Fruit fly (Drosophila melanogaster) whole organism, embryonic: ENCODE measurements around the gene CG32845.

Experiments
- Bgb ChIP-seq: fragments of 200-800 bp; sonication (Bioruptor generic); IDR thresholded peaks from 2 replicates; pipeline ENCODE4 v1.3.6; 2022; ENCODE audit warnings: missing biosample characterization, missing genetic modification characterization; ENCODE audit not compliant: partially characterized antibody
- CG10209 ChIP-seq: fragments of 200-800 bp; sonication (Bioruptor generic); optimal IDR thresholded peaks from 3 replicates; lab custom pipeline; 2017; ENCODE audit warnings: missing biosample characterization, mild to moderate bottlenecking, missing genetic modification characterization, missing genetic modification reagents
- CG10267 ChIP-seq: fragments of 200-800 bp; sonication (Bioruptor generic); optimal IDR thresholded peaks from 2 replicates; lab custom pipeline; 2018; ENCODE audit warnings: missing biosample characterization, mild to moderate bottlenecking, missing genetic modification characterization, moderate library complexity
- CG12659 ChIP-seq: fragments of 200-800 bp; sonication (Bioruptor generic); optimal IDR thresholded peaks from 3 replicates; lab custom pipeline; 2017; ENCODE audit warnings: mild to moderate bottlenecking, missing biosample characterization, missing genetic modification reagents, missing genetic modification characterization
- CG13424 ChIP-seq: fragments of 200-800 bp; sonication (Bioruptor generic); optimal IDR thresholded peaks from 2 replicates; lab custom pipeline; 2019; ENCODE audit warnings: missing biosample characterization, mild to moderate bottlenecking, missing genetic modification characterization, moderate library complexity
- CG14860 ChIP-seq: fragments of 200-800 bp; sonication (Bioruptor generic); IDR thresholded peaks from 3 replicates; pipeline ENCODE4 v1.3.6; 2022; ENCODE audit warnings: missing biosample characterization, missing genetic modification characterization; ENCODE audit not compliant: partially characterized antibody
- CG14965 ChIP-seq: fragments of 200-800 bp; sonication (Bioruptor generic); optimal IDR thresholded peaks from 2 replicates; lab custom pipeline; 2016; ENCODE audit warnings: missing biosample characterization, missing genetic modification characterization, borderline replicate concordance
- CG17385 ChIP-seq: fragments of 200-800 bp; sonication (Bioruptor generic); optimal IDR thresholded peaks from 3 replicates; lab custom pipeline; 2018; ENCODE audit warnings: missing biosample characterization, mild to moderate bottlenecking, missing genetic modification characterization
- CG1832 ChIP-seq: fragments of 200-800 bp; sonication (Bioruptor generic); optimal IDR thresholded peaks from 2 replicates; lab custom pipeline; 2017; ENCODE audit warnings: missing biosample characterization, mild to moderate bottlenecking, missing genetic modification characterization, inconsistent platforms
- CG18764 ChIP-seq: fragments of 200-800 bp; sonication (Bioruptor generic); optimal IDR thresholded peaks from 3 replicates; lab custom pipeline; 2016; ENCODE audit warnings: missing biosample characterization, missing genetic modification characterization
- CG3065 ChIP-seq: fragments of 200-800 bp; sonication (Bioruptor generic); optimal IDR thresholded peaks from 2 replicates; lab custom pipeline; 2016; ENCODE audit warnings: missing biosample characterization, missing genetic modification characterization
- CG3281 ChIP-seq: fragments of 200-800 bp; sonication (Bioruptor generic); optimal IDR thresholded peaks from 3 replicates; lab custom pipeline; 2017; ENCODE audit warnings: missing biosample characterization, mild to moderate bottlenecking, missing genetic modification characterization
- CG33557 ChIP-seq: fragments of 200-800 bp; sonication (Bioruptor generic); optimal IDR thresholded peaks from 2 replicates; lab custom pipeline; 2019; ENCODE audit warnings: missing biosample characterization, mild to moderate bottlenecking, missing genetic modification characterization, moderate library complexity
- CG5953 ChIP-seq: fragments of 200-800 bp; sonication (Bioruptor generic); IDR thresholded peaks from 2 replicates; pipeline ENCODE4 v1.3.6; 2022; ENCODE audit warnings: missing biosample characterization, missing genetic modification characterization
- CG6254 ChIP-seq: fragments of 200-800 bp; sonication (Bioruptor generic); optimal IDR thresholded peaks from 3 replicates; lab custom pipeline; 2017; ENCODE audit warnings: mild to moderate bottlenecking, missing biosample characterization, missing genetic modification reagents, missing genetic modification characterization
- CG6689 ChIP-seq: fragments of 200-800 bp; sonication (Bioruptor generic); IDR thresholded peaks from 2 replicates; pipeline ENCODE4 v1.3.6; 2022; ENCODE audit warnings: missing biosample characterization, missing genetic modification characterization
- Dek ChIP-seq: fragments of 200-800 bp; sonication (Bioruptor generic); optimal IDR thresholded peaks from 3 replicates; lab custom pipeline; 2019; ENCODE audit warnings: missing biosample characterization, mild to moderate bottlenecking, missing genetic modification characterization, moderate library complexity
- Hr3 ChIP-seq: fragments of 200-800 bp; sonication (Bioruptor generic); optimal IDR thresholded peaks from 3 replicates; lab custom pipeline; 2016; ENCODE audit warnings: missing biosample characterization, missing genetic modification characterization
- Hr51 ChIP-seq, 2 experiments: fragments of 200-800 bp; sonication (Bioruptor generic); optimal IDR thresholded peaks; 2 replicates in 1 of 2; 3 replicates in 1 of 2; lab custom pipeline; 2016 to 2018; ENCODE audit warnings: missing biosample characterization in 2 of 2, missing genetic modification characterization in 2 of 2, mild to moderate bottlenecking in 1 of 2, moderate library complexity in 1 of 2
- Mad ChIP-seq: fragments of 200-800 bp; sonication (Bioruptor generic); optimal IDR thresholded peaks from 2 replicates; lab custom pipeline; 2016; ENCODE audit warnings: missing biosample characterization, missing genetic modification characterization
- Max ChIP-seq: fragments of 200-800 bp; sonication (Bioruptor generic); optimal IDR thresholded peaks from 2 replicates; lab custom pipeline; 2016; ENCODE audit warnings: missing biosample characterization, mild to moderate bottlenecking, missing genetic modification characterization
- NK7.1 ChIP-seq: fragments of 200-800 bp; sonication (Bioruptor generic); optimal IDR thresholded peaks from 3 replicates; lab custom pipeline; 2016; ENCODE audit warnings: missing biosample characterization, missing genetic modification characterization
- NfI ChIP-seq: fragments of 200-800 bp; sonication (Bioruptor generic); optimal IDR thresholded peaks from 3 replicates; lab custom pipeline; 2018; ENCODE audit warnings: missing biosample characterization, mild to moderate bottlenecking, missing genetic modification characterization, moderate library complexity
- Oli ChIP-seq: fragments of 200-800 bp; sonication (Bioruptor generic); optimal IDR thresholded peaks from 2 replicates; lab custom pipeline; 2018; ENCODE audit warnings: missing biosample characterization, mild to moderate bottlenecking, missing genetic modification characterization, moderate library complexity
- Sox100B ChIP-seq: fragments of 200-800 bp; sonication (Bioruptor generic); optimal IDR thresholded peaks from 3 replicates; lab custom pipeline; 2018; ENCODE audit warnings: missing biosample characterization, mild to moderate bottlenecking, missing genetic modification characterization
- Spps ChIP-seq: fragments of 200-800 bp; sonication (Bioruptor generic); optimal IDR thresholded peaks from 2 replicates; lab custom pipeline; 2018; ENCODE audit warnings: missing biosample characterization, mild to moderate bottlenecking, missing genetic modification characterization
- bbx ChIP-seq: fragments of 200-800 bp; sonication (Bioruptor generic); IDR thresholded peaks from 2 replicates; pipeline ENCODE4 v1.3.6; 2022; ENCODE audit warnings: missing biosample characterization, missing genetic modification characterization; ENCODE audit not compliant: partially characterized antibody
- dpn ChIP-seq, 2 experiments: fragments of 200-800 bp; sonication (Bioruptor generic); optimal IDR thresholded peaks; 3 replicates each; lab custom pipeline; 2016; ENCODE audit warnings: missing biosample characterization in 2 of 2, missing genetic modification characterization in 2 of 2
- dysf ChIP-seq: fragments of 200-800 bp; sonication (Bioruptor generic); IDR thresholded peaks from 3 replicates; pipeline ENCODE4 v1.3.6; 2022; ENCODE audit warnings: missing biosample characterization, missing genetic modification characterization
- eyg ChIP-seq: fragments of 200-800 bp; sonication (Bioruptor generic); optimal IDR thresholded peaks from 3 replicates; lab custom pipeline; 2016; ENCODE audit warnings: missing biosample characterization, missing genetic modification characterization
- fd96Cb ChIP-seq: fragments of 200-800 bp; sonication (Bioruptor generic); optimal IDR thresholded peaks from 2 replicates; lab custom pipeline; 2018; ENCODE audit warnings: missing biosample characterization, mild to moderate bottlenecking, missing genetic modification characterization, moderate library complexity
- grau ChIP-seq: fragments of 200-800 bp; optimal IDR thresholded peaks from 3 replicates; lab custom pipeline; 2019; ENCODE audit warnings: missing biosample characterization, mild to moderate bottlenecking, missing genetic modification characterization, moderate library complexity
- her ChIP-seq: fragments of 200-800 bp; sonication (Bioruptor generic); optimal IDR thresholded peaks from 2 replicates; lab custom pipeline; 2016; ENCODE audit warnings: missing biosample characterization, missing genetic modification characterization
- hkb ChIP-seq, 2 experiments: fragments of 200-800 bp in 1 of 2; fragments of >200 bp in 1 of 2; sonication (Bioruptor generic) in 1 of 2; IDR thresholded peaks in 1 of 2; optimal IDR thresholded peaks in 1 of 2; 2 replicates each; pipeline versions ENCODE4 v1.3.6 to Lab custom; 2017 to 2022; ENCODE audit warnings: missing biosample characterization in 1 of 2, missing genetic modification characterization in 1 of 2
- mam ChIP-seq: fragments of 200-800 bp; sonication (Bioruptor generic); optimal IDR thresholded peaks from 3 replicates; lab custom pipeline; 2016; ENCODE audit warnings: missing biosample characterization, missing genetic modification characterization
- mld ChIP-seq: fragments of 200-800 bp; sonication (Bioruptor generic); IDR thresholded peaks from 3 replicates; pipeline ENCODE4 v1.3.6; 2022; ENCODE audit warnings: missing biosample characterization, missing genetic modification characterization; ENCODE audit not compliant: partially characterized antibody
- nmo ChIP-seq: fragments of 200-800 bp; sonication (Bioruptor generic); optimal IDR thresholded peaks from 2 replicates; lab custom pipeline; 2018; ENCODE audit warnings: missing biosample characterization, mild to moderate bottlenecking, missing genetic modification characterization, moderate library complexity
- odd ChIP-seq: fragments of 200-800 bp; sonication (Bioruptor generic); optimal IDR thresholded peaks from 2 replicates; lab custom pipeline; 2017; ENCODE audit warnings: missing biosample characterization, mild to moderate bottlenecking, missing genetic modification characterization
- pfk ChIP-seq: fragments of 200-800 bp; sonication (Bioruptor generic); optimal IDR thresholded peaks from 2 replicates; lab custom pipeline; 2018; ENCODE audit warnings: missing biosample characterization, mild to moderate bottlenecking, missing genetic modification characterization, moderate library complexity
- row ChIP-seq: fragments of 200-800 bp; sonication (Bioruptor generic); IDR thresholded peaks from 3 replicates; pipeline ENCODE4 v1.3.6; 2022; ENCODE audit warnings: missing biosample characterization, missing genetic modification characterization
- sc ChIP-seq, 3 experiments: fragments of >200 bp in 2 of 3; fragments of 200-800 bp in 1 of 3; sonication (Bioruptor generic) in 1 of 3; optimal IDR thresholded peaks; 2 replicates in 2 of 3; 3 replicates in 1 of 3; lab custom pipeline; 2017; ENCODE audit warnings: mild to moderate bottlenecking in 1 of 3, missing biosample characterization in 1 of 3, missing genetic modification characterization in 1 of 3, missing genetic modification reagents in 1 of 3
- sens ChIP-seq: fragments of 200-800 bp; sonication (Bioruptor generic); peaks from one replicate; lab custom pipeline; 2016; ENCODE audit warnings: missing biosample characterization, missing genetic modification characterization
- slou ChIP-seq: fragments of 200-800 bp; sonication (Bioruptor generic); optimal IDR thresholded peaks from 3 replicates; lab custom pipeline; 2016; ENCODE audit warnings: missing biosample characterization, missing genetic modification characterization
- tgo ChIP-seq: fragments of 200-800 bp; sonication (Bioruptor generic); IDR thresholded peaks from 3 replicates; pipeline ENCODE4 v1.3.6; 2022; ENCODE audit warnings: missing biosample characterization, missing genetic modification characterization
- tio ChIP-seq: fragments of 200-800 bp; sonication (Bioruptor generic); optimal IDR thresholded peaks from 2 replicates; lab custom pipeline; 2017; ENCODE audit warnings: missing biosample characterization, missing genetic modification characterization, inconsistent platforms
- unpg ChIP-seq: fragments of 200-800 bp; sonication (Bioruptor generic); optimal IDR thresholded peaks from 3 replicates; lab custom pipeline; 2018; ENCODE audit warnings: missing biosample characterization, mild to moderate bottlenecking, missing genetic modification characterization, moderate library complexity
- zfh2 ChIP-seq: fragments of 200-800 bp; sonication (Bioruptor generic); optimal IDR thresholded peaks from 2 replicates; lab custom pipeline; 2016; ENCODE audit warnings: missing biosample characterization, missing genetic modification characterization

The CG32845 gene

DNA sequence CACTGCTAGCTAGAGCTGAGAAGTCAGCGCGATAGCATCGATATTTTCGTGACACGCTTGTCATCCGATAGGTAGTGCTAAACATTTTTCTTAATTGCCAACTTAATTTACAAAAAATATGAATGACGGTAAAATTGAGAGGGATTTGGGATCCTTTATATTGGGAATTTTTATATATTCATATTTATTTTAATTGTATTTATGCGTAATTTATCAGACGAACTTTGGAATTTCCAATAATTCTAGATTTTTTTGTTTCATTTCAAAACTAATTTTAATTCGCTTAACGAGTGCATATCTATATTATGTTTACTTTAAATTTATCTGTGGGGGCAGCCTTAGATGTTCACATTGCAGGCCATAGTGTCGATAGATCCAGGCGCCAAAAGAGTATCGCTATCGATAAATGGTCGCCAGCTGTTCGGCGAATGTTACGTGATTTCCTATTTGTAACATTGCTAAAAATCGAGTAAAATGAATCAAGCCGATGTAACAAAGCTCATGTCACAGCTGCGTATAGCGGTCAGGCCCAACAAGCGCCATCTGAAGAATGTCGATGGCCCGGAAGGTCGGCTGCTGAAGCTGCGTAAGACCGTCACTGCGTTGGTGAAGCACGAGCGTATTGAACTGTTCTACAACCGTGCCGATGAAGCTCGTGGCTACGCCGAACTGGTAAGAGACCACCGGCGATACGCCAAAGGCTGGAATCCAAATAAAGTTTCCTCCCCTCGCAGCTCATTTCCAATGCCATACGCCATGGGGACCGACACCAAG lies 8.6 kb downstream of the CG32845 start, which contains the start of the genes Tudor-SN and mRpL17 (continued):
- TF ChIP-seq row (GFP tag; lab: Robert Waterston, UW): peak; percentile 78
- TF ChIP-seq Hr3 (GFP tag; lab: Kevin White, UChicago): peak; percentile 65
- no peak for TF ChIP-seq tio (GFP tag; lab: Kevin White, UChicago)
- peak; percentile 95 for TF ChIP-seq mld (GFP tag; lab: Robert Waterston, UW)
- TF ChIP-seq CG10209 (GFP tag; lab: Kevin White, UChicago): peak; percentile 39
- peak; percentile 97 for TF ChIP-seq CG14860 (GFP tag; lab: Robert Waterston, UW)
- peak; percentile 24 for TF ChIP-seq NfI (GFP tag; lab: Kevin White, UChicago)
- no peak for TF ChIP-seq CG1832 (GFP tag; lab: Kevin White, UChicago)
- peak; percentile 60 for TF ChIP-seq zfh2
- peak; percentile 98 for TF ChIP-seq Bgb (GFP tag; lab: Robert Waterston, UW)
- TF ChIP-seq nmo (GFP tag; lab: Kevin White, UChicago): peak; percentile 63
- peak; percentile 55 for TF ChIP-seq CG13424 (tag; lab: Kevin White, UChicago)
- TF ChIP-seq CG5953 (GFP tag; lab: Robert Waterston, UW): no peak
- TF ChIP-seq Mad: no peak
- peak; percentile 74 for TF ChIP-seq CG10267
- peak; percentile 46 for TF ChIP-seq grau (tag; lab: Kevin White, UChicago)
- TF ChIP-seq mam (GFP tag; lab: Kevin White, UChicago): peak; percentile 47
- peak; percentile 52 for TF ChIP-seq Max
- no peak for TF ChIP-seq CG18764 (GFP tag; lab: Kevin White, UChicago)
- TF ChIP-seq CG6254 (GFP tag; lab: Kevin White, UChicago): peak; percentile 33
- TF ChIP-seq slou (GFP tag; lab: Kevin White, UChicago): peak; percentile 9
- peak; percentile 64 for TF ChIP-seq Sox100B (GFP tag; lab: Kevin White, UChicago)
- no peak for TF ChIP-seq CG3065
- no peak for TF ChIP-seq CG14965 (GFP tag; lab: Kevin White, UChicago)
- TF ChIP-seq Hr51 (GFP tag; optimal IDR thresholded peaks at IDR 0.05; lab: Kevin White, UChicago): peak in 1 of 2 experiments; percentile 25
- TF ChIP-seq dysf (GFP tag; lab: Robert Waterston, UW): no peak
- peak; percentile 31 for TF ChIP-seq CG3281 (GFP tag; lab: Kevin White, UChicago)
- no peak for TF ChIP-seq sc (optimal IDR thresholded peaks at IDR 0.05; lab: Kevin White, UChicago)
- peak; percentile 15 for TF ChIP-seq sc (GFP tag; optimal IDR thresholded peaks at IDR 0.05; lab: Kevin White, UChicago)
- TF ChIP-seq NK7.1 (GFP tag; lab: Kevin White, UChicago): no peak
- TF ChIP-seq her (GFP tag; lab: Kevin White, UChicago): no peak
- peak; percentile 13 for TF ChIP-seq fd96Cb (tag; lab: Kevin White, UChicago)
- TF ChIP-seq CG17385 (GFP tag; lab: Kevin White, UChicago): no peak
- TF ChIP-seq CG33557: peak; percentile 43
- no peak for TF ChIP-seq pfk (GFP tag; lab: Kevin White, UChicago)
- TF ChIP-seq bbx (GFP tag; lab: Robert Waterston, UW): peak; percentile 99
- peak; percentile 61 for TF ChIP-seq CG12659
- TF ChIP-seq odd: peak; percentile 28
- TF ChIP-seq hkb (optimal IDR thresholded peaks at IDR 0.05; lab: Kevin White, UChicago): no peak
- TF ChIP-seq hkb (GFP tag; IDR thresholded peaks at IDR 0.05; lab: Robert Waterston, UW): no peak
- no peak for TF ChIP-seq Oli (tag; lab: Kevin White, UChicago)
- peak; percentile 60 for TF ChIP-seq Dek (tag; lab: Kevin White, UChicago)
- peak; percentile 1 for TF ChIP-seq unpg (GFP tag; lab: Kevin White, UChicago)
- peak; percentile 7 to 37 for TF ChIP-seq dpn (GFP tag; optimal IDR thresholded peaks at IDR 0.05; lab: Kevin White, UChicago)
- TF ChIP-seq eyg (GFP tag; lab: Kevin White, UChicago): no peak
- peak; percentile 21; the same call in 1 of the 3 replicates for TF ChIP-seq tgo (GFP tag; lab: Robert Waterston, UW)
- no peak for TF ChIP-seq Spps (tag; lab: Kevin White, UChicago)
- 0 out of 2 replicates have a peak, but pooled peaks have one; percentile 7 for TF ChIP-seq CG6689 (GFP tag; lab: Robert Waterston, UW)
- TF ChIP-seq sens (GFP tag; lab: Kevin White, UChicago): peak; percentile 79
